Fruit fly (Drosophila melanogaster) whole organism, wandering third instar larva: ENCODE results near the gene GstT3.

Experiments used
- Abd-B ChIP-seq: fragments of >200 bp; optimal IDR thresholded peaks from 2 replicates; lab custom pipeline; 2017; ENCODE audit warnings: missing biosample characterization, missing genetic modification characterization
- CG32264 ChIP-seq: fragments of 200-800 bp; sonication (Bioruptor generic); optimal IDR thresholded peaks from 2 replicates; lab custom pipeline; 2016; ENCODE audit warnings: missing biosample characterization, missing genetic modification characterization
- CG9705 ChIP-seq: fragments of 200-800 bp; sonication (Bioruptor generic); optimal IDR thresholded peaks from 2 replicates; lab custom pipeline; 2018; ENCODE audit warnings: missing biosample characterization, mild to moderate bottlenecking, missing genetic modification characterization
- CrebA ChIP-seq: fragments of 200-800 bp; sonication (Bioruptor generic); optimal IDR thresholded peaks from 2 replicates; lab custom pipeline; 2016; ENCODE audit warnings: missing biosample characterization, mild to moderate bottlenecking, missing genetic modification characterization, borderline replicate concordance
- Dif ChIP-seq: fragments of 200-275, 200-300 bp; sonication (Bioruptor generic); optimal IDR thresholded peaks from 2 replicates; lab custom pipeline; 2018; ENCODE audit warnings: missing biosample characterization, missing genetic modification characterization; ENCODE audit not compliant: partially characterized antibody
- GATAd ChIP-seq: sonication (Bioruptor generic); optimal IDR thresholded peaks from 2 replicates; lab custom pipeline; 2016; ENCODE audit warnings: missing biosample characterization, missing genetic modification characterization
- HLH106 ChIP-seq: fragments of 200-800 bp; optimal IDR thresholded peaks from 3 replicates; lab custom pipeline; 2019; ENCODE audit warnings: missing biosample characterization, mild to moderate bottlenecking, missing genetic modification characterization, moderate library complexity
- Hnf4 ChIP-seq: fragments of 200-800 bp; sonication (Bioruptor generic); optimal IDR thresholded peaks from 2 replicates; lab custom pipeline; 2016; ENCODE audit warnings: missing biosample characterization, mild to moderate bottlenecking, missing genetic modification characterization
- Hr78 ChIP-seq: fragments of >200 bp; optimal IDR thresholded peaks from 2 replicates; lab custom pipeline; 2017; ENCODE audit warnings: missing biosample characterization, missing genetic modification characterization
- Jra ChIP-seq: sonication (Bioruptor generic); optimal IDR thresholded peaks from 2 replicates; lab custom pipeline; 2016; ENCODE audit warnings: missing biosample characterization, missing genetic modification characterization
- Mio ChIP-seq: sonication (Bioruptor generic); optimal IDR thresholded peaks from 2 replicates; lab custom pipeline; 2016; ENCODE audit warnings: missing biosample characterization, missing genetic modification characterization
- Myc ChIP-seq: fragments of >200 bp; optimal IDR thresholded peaks from 2 replicates; lab custom pipeline; 2017
- N ChIP-seq: fragments of >200 bp; optimal IDR thresholded peaks from 2 replicates; lab custom pipeline; 2018; ENCODE audit warnings: missing biosample characterization, missing external identifiers, missing genetic modification characterization
- Rel ChIP-seq, 2 experiments: fragments of 200-800 bp; sonication (Bioruptor generic) in 1 of 2; optimal IDR thresholded peaks; 2 replicates in 1 of 2; 3 replicates in 1 of 2; lab custom pipeline; 2016 to 2019; ENCODE audit warnings: mild to moderate bottlenecking in 2 of 2, missing biosample characterization in 2 of 2, missing genetic modification characterization in 2 of 2, moderate library complexity in 1 of 2
- Sp1 ChIP-seq: fragments of 200-800 bp; sonication (Bioruptor generic); optimal IDR thresholded peaks from 3 replicates; lab custom pipeline; 2019; ENCODE audit warnings: missing biosample characterization, mild to moderate bottlenecking, missing genetic modification characterization, moderate library complexity
- br ChIP-seq: fragments of 200-800 bp; sonication (Bioruptor generic); optimal IDR thresholded peaks from 2 replicates; lab custom pipeline; 2016; ENCODE audit warnings: missing biosample characterization, missing genetic modification characterization
- brk ChIP-seq: fragments of 200-800 bp; sonication (Bioruptor generic); optimal IDR thresholded peaks from 2 replicates; lab custom pipeline; 2016; ENCODE audit warnings: missing biosample characterization, mild to moderate bottlenecking, missing genetic modification characterization
- dl ChIP-seq, 2 experiments: fragments of 175-275, 200-275 bp in 1 of 2; fragments of 200-275 bp in 1 of 2; sonication (Bioruptor generic); optimal IDR thresholded peaks; lab custom pipeline; 2018; ENCODE audit warnings: mild to moderate bottlenecking in 2 of 2, missing biosample characterization in 2 of 2, missing genetic modification characterization in 2 of 2, moderate library complexity in 2 of 2; ENCODE audit not compliant: partially characterized antibody in 2 of 2, insufficient read depth in 1 of 2
- dmrt93B ChIP-seq: fragments of 200-800 bp; sonication (Bioruptor generic); optimal IDR thresholded peaks from 2 replicates; lab custom pipeline; 2018; ENCODE audit warnings: missing biosample characterization, mild to moderate bottlenecking, missing genetic modification characterization
- ey ChIP-seq: fragments of 200-800 bp; sonication (Bioruptor generic); optimal IDR thresholded peaks from 2 replicates; lab custom pipeline; 2016; ENCODE audit warnings: missing biosample characterization, missing genetic modification characterization
- fru ChIP-seq: fragments of 200-800 bp; sonication (Bioruptor generic); optimal IDR thresholded peaks from 3 replicates; lab custom pipeline; 2016; ENCODE audit warnings: missing biosample characterization, mild to moderate bottlenecking, missing genetic modification characterization
- jim ChIP-seq: fragments of 175-275, 200-325 bp; sonication (Bioruptor generic); optimal IDR thresholded peaks from 2 replicates; lab custom pipeline; 2016; ENCODE audit warnings: missing biosample characterization, mild to moderate bottlenecking, missing genetic modification characterization
- lola ChIP-seq: fragments of >200 bp; optimal IDR thresholded peaks from 2 replicates; lab custom pipeline; 2017; ENCODE audit warnings: missing biosample characterization, missing genetic modification characterization
- pan ChIP-seq: fragments of >200 bp; optimal IDR thresholded peaks from 2 replicates; lab custom pipeline; 2017
- psq ChIP-seq: fragments of 200-800 bp; sonication (Bioruptor generic); optimal IDR thresholded peaks from 3 replicates; lab custom pipeline; 2017; ENCODE audit warnings: missing biosample characterization, mild to moderate bottlenecking, missing genetic modification characterization, moderate library complexity
- rgr ChIP-seq: fragments of 200-800 bp; sonication (Bioruptor generic); optimal IDR thresholded peaks from 3 replicates; lab custom pipeline; 2016; ENCODE audit warnings: missing biosample characterization, mild to moderate bottlenecking, missing genetic modification characterization
- sage ChIP-seq: fragments of 200-800 bp; sonication (Bioruptor generic); optimal IDR thresholded peaks from 2 replicates; lab custom pipeline; 2016; ENCODE audit warnings: missing biosample characterization, mild to moderate bottlenecking, missing genetic modification characterization
- tai ChIP-seq: sonication (Bioruptor generic); optimal IDR thresholded peaks from 2 replicates; lab custom pipeline; 2016; ENCODE audit warnings: missing biosample characterization, missing genetic modification characterization
- woc ChIP-seq: sonication (Bioruptor generic); optimal IDR thresholded peaks from 2 replicates; lab custom pipeline; 2016; ENCODE audit warnings: missing biosample characterization, mild to moderate bottlenecking, missing genetic modification characterization

GstT3 gene

dm6 chrX:20488701-20489122 is 21.5 kb downstream of the GstT3 start (continued):
- TF ChIP-seq CG32264 (GFP tag; lab: Kevin White, UChicago) (no peak), Mio (GFP tag; lab: Kevin White, UChicago) (no peak)

- TF ChIP-seq Rel (GFP tag; optimal IDR thresholded peaks at IDR 0.05; lab: Kevin White, UChicago): no peak
- no peak for TF ChIP-seq Rel (tag; optimal IDR thresholded peaks at IDR 0.05; lab: Kevin White, UChicago)
- no peak for TF ChIP-seq lola (GFP tag; lab: Kevin White, UChicago)
- peak; percentile 51 for TF ChIP-seq psq (GFP tag; lab: Kevin White, UChicago)
Observed at dm6 chrX:20489382-20489994, 22.2 kb downstream of the GstT3 start.

DNA sequence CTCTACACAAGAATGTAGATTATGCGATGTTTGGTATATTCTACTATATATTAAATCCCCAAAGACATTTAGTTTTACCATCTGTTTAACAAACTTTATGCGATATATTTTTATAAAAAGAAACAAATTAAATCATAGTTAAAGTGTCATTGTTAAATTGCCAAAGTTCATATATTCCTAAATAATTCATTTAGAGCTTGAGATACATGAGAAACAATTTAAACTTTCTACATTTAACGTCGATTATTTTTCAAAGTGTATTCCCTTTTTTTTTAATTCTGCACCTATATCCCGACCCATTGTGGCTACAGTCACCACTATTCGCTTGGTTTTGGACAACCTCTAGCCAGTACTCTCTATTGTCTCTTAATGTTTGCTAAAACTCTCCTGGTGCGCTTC is 22.7 kb downstream of the GstT3 start:
- TF ChIP-seq Myc (lab: Kevin White, UChicago): no peak
- no peak for TF ChIP-seq dl (GFP tag; optimal IDR thresholded peaks at IDR 0.05; lab: Kevin White, UChicago; ENCODE audit: insufficient read depth in 1 of 2, partially characterized antibody in 2 of 2)
- no peak for TF ChIP-seq pan (lab: Kevin White, UChicago)
- TF ChIP-seq CG9705 (GFP tag; lab: Kevin White, UChicago): no peak
- no peak for TF ChIP-seq Jra (GFP tag; lab: Kevin White, UChicago)
- no peak for TF ChIP-seq ey
- no peak for TF ChIP-seq sage (GFP tag; lab: Kevin White, UChicago)
- no peak for TF ChIP-seq woc

dm6 chrX:20490883-20491282 is 23.6 kb downstream of the GstT3 start:
- TF ChIP-seq Dif (GFP tag; lab: Kevin White, UChicago) (no peak), psq (GFP tag; lab: Kevin White, UChicago) (peak; percentile 41)
- TF ChIP-seq, all 38 proteins: peak for 1

DNA sequence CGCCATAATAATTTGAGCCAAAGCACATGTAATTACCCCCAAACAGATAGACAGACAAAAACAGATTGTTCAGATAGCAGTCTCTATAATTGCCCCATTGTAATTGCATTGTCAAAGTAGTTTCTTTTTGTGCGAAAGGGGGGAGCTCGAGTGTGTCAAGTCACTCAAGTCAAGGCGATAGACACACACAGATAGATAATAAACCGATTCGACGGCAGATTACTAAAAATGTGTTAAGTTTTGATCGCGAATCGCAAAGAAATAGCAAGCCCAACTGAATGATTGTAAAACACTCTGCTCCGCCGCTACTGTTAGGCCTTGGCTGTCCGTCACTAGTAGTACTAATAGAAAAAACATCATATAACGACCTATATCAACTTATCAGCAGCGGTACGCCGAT is 25.4 kb downstream of the GstT3 start:
- no peak for TF ChIP-seq GATAd (GFP tag; lab: Kevin White, UChicago)
- TF ChIP-seq Sp1 (GFP tag; lab: Kevin White, UChicago): no peak
- no peak for TF ChIP-seq Jra (GFP tag; lab: Kevin White, UChicago)
- no peak for TF ChIP-seq rgr (GFP tag; lab: Kevin White, UChicago)
- TF ChIP-seq Dif (GFP tag; lab: Kevin White, UChicago): no peak
- no peak for TF ChIP-seq Hnf4 (GFP tag; lab: Kevin White, UChicago)
- TF ChIP-seq br (GFP tag; lab: Kevin White, UChicago): no peak
- no peak for TF ChIP-seq CrebA (GFP tag; lab: Kevin White, UChicago)
- no peak for TF ChIP-seq pan (lab: Kevin White, UChicago)
- no peak for TF ChIP-seq woc
- TF ChIP-seq fru (GFP tag; lab: Kevin White, UChicago): no peak
- TF ChIP-seq dmrt93B (GFP tag; lab: Kevin White, UChicago): no peak
- TF ChIP-seq HLH106: no peak
- TF ChIP-seq jim: no peak
- no peak for TF ChIP-seq Mio (GFP tag; lab: Kevin White, UChicago)

DNA sequence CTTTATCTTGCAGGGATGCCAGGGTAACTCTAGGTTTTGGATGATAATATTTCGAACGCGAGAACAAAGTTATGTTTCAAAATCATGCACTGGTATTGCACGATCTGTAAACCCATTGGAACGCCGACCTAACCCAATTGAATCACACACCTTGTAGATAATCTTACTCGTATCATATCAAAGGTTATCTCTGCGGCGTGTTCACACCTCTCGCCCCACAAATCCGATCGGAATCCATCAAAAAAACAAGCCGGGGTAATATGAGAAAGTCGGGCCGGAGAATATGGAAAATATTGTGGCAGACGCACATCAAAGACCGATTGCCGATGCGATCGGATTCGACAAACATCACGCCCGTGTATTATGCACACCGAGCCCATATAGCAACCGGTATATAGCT is 27.9 kb downstream of the GstT3 start:
- no peak for TF ChIP-seq N (GFP tag; lab: Kevin White, UChicago)
- TF ChIP-seq fru (GFP tag; lab: Kevin White, UChicago): no peak
- TF ChIP-seq GATAd (GFP tag; lab: Kevin White, UChicago): no peak
- TF ChIP-seq Hr78: no peak
- TF ChIP-seq tai (GFP tag; lab: Kevin White, UChicago): no peak
- no peak for TF ChIP-seq Rel (GFP tag; optimal IDR thresholded peaks at IDR 0.05; lab: Kevin White, UChicago)
- TF ChIP-seq Rel (tag; optimal IDR thresholded peaks at IDR 0.05; lab: Kevin White, UChicago): no peak
- no peak for TF ChIP-seq Abd-B (GFP tag; lab: Kevin White, UChicago)
- no peak for TF ChIP-seq brk
